Fruit fly (Drosophila melanogaster) whole organism, embryonic: ENCODE measurements around the gene Hem.

Experiments used
- Aef1 ChIP-seq: fragments of 200-800 bp; sonication (Bioruptor generic); IDR thresholded peaks from 3 replicates; pipeline ENCODE4 v1.3.6; 2022; ENCODE audit warnings: missing biosample characterization, missing genetic modification characterization
- Atf-2 ChIP-seq: fragments of 200-800 bp; sonication (Bioruptor generic); optimal IDR thresholded peaks from 2 replicates; lab custom pipeline; 2016; ENCODE audit warnings: missing biosample characterization, missing genetic modification characterization
- BEAF-32 ChIP-seq: fragments of 200-800 bp; sonication (Bioruptor generic); optimal IDR thresholded peaks from 3 replicates; lab custom pipeline; 2017; ENCODE audit warnings: missing biosample characterization, missing genetic modification characterization, mild to moderate bottlenecking, moderate library complexity, missing genetic modification reagents
- CG10147 ChIP-seq: fragments of 200-800 bp; sonication (Bioruptor generic); optimal IDR thresholded peaks from 2 replicates; lab custom pipeline; 2019; ENCODE audit warnings: missing biosample characterization, mild to moderate bottlenecking, missing genetic modification characterization, moderate library complexity
- CG11504 ChIP-seq: fragments of 200-800 bp; sonication (Bioruptor generic); optimal IDR thresholded peaks from 3 replicates; lab custom pipeline; 2019; ENCODE audit warnings: missing biosample characterization, mild to moderate bottlenecking, missing genetic modification characterization, moderate library complexity
- CG12391 ChIP-seq: fragments of 200-800 bp; sonication (Bioruptor generic); optimal IDR thresholded peaks from 3 replicates; lab custom pipeline; 2018; ENCODE audit warnings: missing biosample characterization, mild to moderate bottlenecking, missing genetic modification characterization, moderate library complexity
- CG13287 ChIP-seq: fragments of 200-800 bp; sonication (Bioruptor generic); IDR thresholded peaks from 2 replicates; pipeline ENCODE4 v1.3.6; 2022; ENCODE audit warnings: missing biosample characterization, missing genetic modification characterization; ENCODE audit not compliant: partially characterized antibody
- CG14710 ChIP-seq: fragments of 200-800 bp; sonication (Bioruptor generic); optimal IDR thresholded peaks from 3 replicates; lab custom pipeline; 2019; ENCODE audit warnings: missing biosample characterization, mild to moderate bottlenecking, missing genetic modification characterization, moderate library complexity
- CG17829 ChIP-seq: fragments of 200-800 bp; optimal IDR thresholded peaks from 2 replicates; lab custom pipeline; 2019; ENCODE audit warnings: missing biosample characterization, mild to moderate bottlenecking, missing genetic modification characterization, moderate library complexity
- CG31365 ChIP-seq: fragments of 200-800 bp; sonication (Bioruptor generic); optimal IDR thresholded peaks from 2 replicates; lab custom pipeline; 2018; ENCODE audit warnings: missing biosample characterization, mild to moderate bottlenecking, missing genetic modification characterization
- CG32532 ChIP-seq: fragments of 200-800 bp; sonication (Bioruptor generic); IDR thresholded peaks from 2 replicates; pipeline ENCODE4 v1.3.6; 2022; ENCODE audit warnings: missing biosample characterization, missing genetic modification characterization
- CG5180 ChIP-seq: fragments of 200-800 bp; sonication (Bioruptor generic); optimal IDR thresholded peaks from 3 replicates; lab custom pipeline; 2017; ENCODE audit warnings: missing biosample characterization, missing genetic modification characterization, mild to moderate bottlenecking, moderate library complexity, missing genetic modification reagents
- CG6683 ChIP-seq: fragments of 200-800 bp; sonication (Bioruptor generic); optimal IDR thresholded peaks from 2 replicates; lab custom pipeline; 2017; ENCODE audit warnings: missing biosample characterization, mild to moderate bottlenecking, missing genetic modification characterization, missing genetic modification reagents
- CG7928 ChIP-seq: fragments of 200-800 bp; sonication (Bioruptor generic); optimal IDR thresholded peaks from 2 replicates; lab custom pipeline; 2017; ENCODE audit warnings: missing biosample characterization, mild to moderate bottlenecking, missing genetic modification characterization
- CG8290 ChIP-seq, 3 experiments: fragments of 200-800 bp; sonication (Bioruptor generic); optimal IDR thresholded peaks; 2 replicates each; lab custom pipeline; 2016 to 2019; ENCODE audit warnings: missing biosample characterization in 3 of 3, missing genetic modification characterization in 3 of 3, mild to moderate bottlenecking in 2 of 3, moderate library complexity in 1 of 3
- CG8478 ChIP-seq: fragments of >200 bp; optimal IDR thresholded peaks from 2 replicates; lab custom pipeline; 2018
- CG9932 ChIP-seq: fragments of 200-800 bp; sonication (Bioruptor generic); IDR thresholded peaks from 2 replicates; pipeline ENCODE4 v1.3.6; 2022; ENCODE audit warnings: missing biosample characterization, missing genetic modification characterization
- CoRest ChIP-seq: fragments of 200-800 bp; sonication (Bioruptor generic); optimal IDR thresholded peaks from 3 replicates; lab custom pipeline; 2018; ENCODE audit warnings: missing biosample characterization, mild to moderate bottlenecking, missing genetic modification characterization, moderate library complexity
- D ChIP-seq, 2 experiments: fragments of 200-800 bp in 1 of 2; fragments of >200 bp in 1 of 2; sonication (Bioruptor generic) in 1 of 2; optimal IDR thresholded peaks; 2 replicates in 1 of 2; 3 replicates in 1 of 2; lab custom pipeline; 2017; ENCODE audit warnings: mild to moderate bottlenecking in 1 of 2, missing biosample characterization in 1 of 2, missing genetic modification characterization in 1 of 2, missing genetic modification reagents in 1 of 2
- Dfd ChIP-seq, 2 experiments: fragments of >200 bp; optimal IDR thresholded peaks; 2 replicates each; lab custom pipeline; 2017; ENCODE audit warnings: missing biosample characterization in 2 of 2, missing genetic modification characterization in 2 of 2
- Dref ChIP-seq: fragments of 200-800 bp; sonication (Bioruptor generic); IDR thresholded peaks from 2 replicates; pipeline ENCODE4 v1.3.6; 2022; ENCODE audit warnings: missing biosample characterization, missing genetic modification characterization
- Hey ChIP-seq: fragments of 200-800 bp; sonication (Bioruptor generic); optimal IDR thresholded peaks from 3 replicates; lab custom pipeline; 2018; ENCODE audit warnings: missing biosample characterization, mild to moderate bottlenecking, missing genetic modification characterization
- Hmr ChIP-seq: fragments of 200-800 bp; sonication (Bioruptor generic); optimal IDR thresholded peaks from 3 replicates; lab custom pipeline; 2017; ENCODE audit warnings: mild to moderate bottlenecking, missing biosample characterization, missing genetic modification reagents, missing genetic modification characterization
- Hr51 ChIP-seq, 2 experiments: fragments of 200-800 bp; sonication (Bioruptor generic); optimal IDR thresholded peaks; 2 replicates in 1 of 2; 3 replicates in 1 of 2; lab custom pipeline; 2016 to 2018; ENCODE audit warnings: missing biosample characterization in 2 of 2, missing genetic modification characterization in 2 of 2, mild to moderate bottlenecking in 1 of 2, moderate library complexity in 1 of 2
- Hsf ChIP-seq: fragments of 200-800 bp; sonication (Bioruptor generic); optimal IDR thresholded peaks from 3 replicates; lab custom pipeline; 2016; ENCODE audit warnings: missing biosample characterization, missing genetic modification characterization
- MBD-R2 ChIP-seq: fragments of 200-800 bp; sonication (Bioruptor generic); IDR thresholded peaks from 2 replicates; pipeline ENCODE4 v1.3.6; 2022; ENCODE audit warnings: missing biosample characterization, missing genetic modification characterization
- Max ChIP-seq: fragments of 200-800 bp; sonication (Bioruptor generic); optimal IDR thresholded peaks from 2 replicates; lab custom pipeline; 2016; ENCODE audit warnings: missing biosample characterization, mild to moderate bottlenecking, missing genetic modification characterization
- Mrtf ChIP-seq: fragments of 200-800 bp; sonication (Bioruptor generic); IDR thresholded peaks from 3 replicates; pipeline ENCODE4 v1.3.6; 2022; ENCODE audit warnings: missing biosample characterization, missing genetic modification characterization
- NFAT ChIP-seq: fragments of 200-800 bp; sonication (Bioruptor generic); IDR thresholded peaks from 2 replicates; pipeline ENCODE4 v1.3.6; 2022; ENCODE audit warnings: missing biosample characterization, missing genetic modification characterization
- Nf-YC ChIP-seq: fragments of 200-800 bp; optimal IDR thresholded peaks from 3 replicates; lab custom pipeline; 2019; ENCODE audit warnings: missing biosample characterization, mild to moderate bottlenecking, missing genetic modification characterization, moderate library complexity
- Sry-β ChIP-seq: fragments of 200-800 bp; sonication (Bioruptor generic); optimal IDR thresholded peaks from 2 replicates; lab custom pipeline; 2018; ENCODE audit warnings: missing biosample characterization, mild to moderate bottlenecking, missing genetic modification characterization, moderate library complexity
- Xbp1 ChIP-seq: fragments of 200-800 bp; sonication (Bioruptor generic); optimal IDR thresholded peaks from 3 replicates; lab custom pipeline; 2016; ENCODE audit warnings: missing biosample characterization, mild to moderate bottlenecking, missing genetic modification characterization
- ac ChIP-seq: fragments of 200-800 bp; sonication (Bioruptor generic); optimal IDR thresholded peaks from 3 replicates; lab custom pipeline; 2017; ENCODE audit warnings: missing biosample characterization, mild to moderate bottlenecking, missing genetic modification characterization
- dm ChIP-seq: fragments of 200-800 bp; sonication (Bioruptor generic); optimal IDR thresholded peaks from 3 replicates; lab custom pipeline; 2016; ENCODE audit warnings: missing biosample characterization, missing genetic modification characterization
- dpn ChIP-seq, 2 experiments: fragments of 200-800 bp; sonication (Bioruptor generic); optimal IDR thresholded peaks; 3 replicates each; lab custom pipeline; 2016; ENCODE audit warnings: missing biosample characterization in 2 of 2, missing genetic modification characterization in 2 of 2
- dysf ChIP-seq: fragments of 200-800 bp; sonication (Bioruptor generic); IDR thresholded peaks from 3 replicates; pipeline ENCODE4 v1.3.6; 2022; ENCODE audit warnings: missing biosample characterization, missing genetic modification characterization
- gro ChIP-seq: fragments of 200-800 bp; sonication (Bioruptor generic); optimal IDR thresholded peaks from 2 replicates; lab custom pipeline; 2016; ENCODE audit warnings: missing biosample characterization, missing genetic modification characterization
- her ChIP-seq: fragments of 200-800 bp; sonication (Bioruptor generic); optimal IDR thresholded peaks from 2 replicates; lab custom pipeline; 2016; ENCODE audit warnings: missing biosample characterization, missing genetic modification characterization
- ind ChIP-seq: fragments of 200-800 bp; sonication (Bioruptor generic); optimal IDR thresholded peaks from 3 replicates; lab custom pipeline; 2016; ENCODE audit warnings: missing biosample characterization, missing genetic modification characterization
- lbe ChIP-seq: fragments of 200-800 bp; sonication (Bioruptor generic); optimal IDR thresholded peaks from 2 replicates; lab custom pipeline; 2016; ENCODE audit warnings: missing biosample characterization, mild to moderate bottlenecking, missing genetic modification characterization
- nmo ChIP-seq: fragments of 200-800 bp; sonication (Bioruptor generic); optimal IDR thresholded peaks from 2 replicates; lab custom pipeline; 2018; ENCODE audit warnings: missing biosample characterization, mild to moderate bottlenecking, missing genetic modification characterization, moderate library complexity
- org-1 ChIP-seq: fragments of 200-800 bp; sonication (Bioruptor generic); optimal IDR thresholded peaks from 2 replicates; lab custom pipeline; 2017; ENCODE audit warnings: missing biosample characterization, missing genetic modification characterization
- pzg ChIP-seq: fragments of 200-800 bp; sonication (Bioruptor generic); optimal IDR thresholded peaks from 3 replicates; lab custom pipeline; 2018; ENCODE audit warnings: missing biosample characterization, mild to moderate bottlenecking, missing genetic modification characterization, moderate library complexity
- row ChIP-seq: fragments of 200-800 bp; sonication (Bioruptor generic); IDR thresholded peaks from 3 replicates; pipeline ENCODE4 v1.3.6; 2022; ENCODE audit warnings: missing biosample characterization, missing genetic modification characterization
- scrt ChIP-seq: fragments of 200-800 bp; sonication (Bioruptor generic); optimal IDR thresholded peaks from 2 replicates; lab custom pipeline; 2018; ENCODE audit warnings: missing biosample characterization, mild to moderate bottlenecking, missing genetic modification characterization, moderate library complexity
- slbo ChIP-seq: fragments of 200-800 bp; sonication (Bioruptor generic); IDR thresholded peaks from 2 replicates; pipeline ENCODE4 v1.3.6; 2022; ENCODE audit warnings: missing biosample characterization, missing genetic modification characterization
- sug ChIP-seq: fragments of 200-800 bp; optimal IDR thresholded peaks from 2 replicates; lab custom pipeline; 2019; ENCODE audit warnings: missing biosample characterization, mild to moderate bottlenecking, missing genetic modification characterization, moderate library complexity
- twi ChIP-seq: fragments of 200-800 bp; optimal IDR thresholded peaks from 2 replicates; lab custom pipeline; 2019; ENCODE audit warnings: missing biosample characterization, mild to moderate bottlenecking, missing genetic modification characterization, moderate library complexity
- tx ChIP-seq: fragments of 200-800 bp; sonication (Bioruptor generic); optimal IDR thresholded peaks from 2 replicates; lab custom pipeline; 2016; ENCODE audit warnings: missing biosample characterization, missing genetic modification characterization
- wek ChIP-seq: fragments of 200-800 bp; sonication (Bioruptor generic); optimal IDR thresholded peaks from 3 replicates; lab custom pipeline; 2018; ENCODE audit warnings: missing biosample characterization, mild to moderate bottlenecking, missing genetic modification characterization, moderate library complexity

The Hem gene

dm6 chr3L:22266535-22266934 is 21.5 kb downstream of the Hem start, which contains the start of gene CG11523 (continued):
- TF ChIP-seq CG11504 (peak; percentile 48), D (optimal IDR thresholded peaks at IDR 0.05; lab: Kevin White, UChicago) (no peak), D (GFP tag; optimal IDR thresholded peaks at IDR 0.05; lab: Kevin White, UChicago) (no peak), CG7928 (GFP tag; lab: Kevin White, UChicago) (no peak), nmo (peak; percentile 10), Hsf (GFP tag; lab: Kevin White, UChicago) (peak; percentile 36), CG6683 (GFP tag; lab: Kevin White, UChicago) (no peak), CoRest (peak; percentile 34), CG31365 (tag; lab: Kevin White, UChicago) (no peak), CG8290 (GFP tag; optimal IDR thresholded peaks at IDR 0.05; lab: Kevin White, UChicago) (no peak), CG8290 (tag; optimal IDR thresholded peaks at IDR 0.05; lab: Kevin White, UChicago) (peak in 1 of 2 experiments; percentile 59), sug (peak; percentile 32), wek (GFP tag; lab: Kevin White, UChicago) (no peak), CG9932 (GFP tag; lab: Robert Waterston, UW) (peak; percentile 42; the same call in 1 of the 2 replicates), CG12391 (tag; lab: Kevin White, UChicago) (peak; percentile 16), Xbp1 (GFP tag; lab: Kevin White, UChicago) (no peak), org-1 (no peak), Aef1 (GFP tag; lab: Robert Waterston, UW) (no peak), ind (GFP tag; lab: Kevin White, UChicago) (no peak), Hr51 (GFP tag; optimal IDR thresholded peaks at IDR 0.05; lab: Kevin White, UChicago) (no peak), CG10147 (GFP tag; lab: Kevin White, UChicago) (peak; percentile 3), dm (GFP tag; lab: Kevin White, UChicago) (peak; percentile 57), Mrtf (GFP tag; lab: Robert Waterston, UW) (no peak), CG8478 (lab: Kevin White, UChicago) (no peak), slbo (GFP tag; lab: Robert Waterston, UW) (0 out of 2 replicates have a peak, but pooled peaks have one; percentile 13), CG17829 (peak; percentile 49), dysf (GFP tag; lab: Robert Waterston, UW) (no peak), lbe (GFP tag; lab: Kevin White, UChicago) (no peak), her (peak; percentile 19), Hmr (GFP tag; lab: Kevin White, UChicago) (no peak), row (GFP tag; lab: Robert Waterston, UW) (peak; percentile 74), Sry-β (GFP tag; lab: Kevin White, UChicago) (peak; percentile 27), Hey (tag; lab: Kevin White, UChicago) (no peak), Nf-YC (tag; lab: Kevin White, UChicago) (no peak), Atf-2 (GFP tag; lab: Kevin White, UChicago) (no peak), CG14710 (tag; lab: Kevin White, UChicago) (peak; percentile 1), CG32532 (0 out of 2 replicates have a peak, but pooled peaks have one; percentile 24), MBD-R2 (peak; percentile 93), tx (GFP tag; lab: Kevin White, UChicago) (no peak), scrt (peak; percentile 86), CG13287 (GFP tag; lab: Robert Waterston, UW) (peak; percentile 38; the same call in 1 of the 2 replicates), pzg (GFP tag; lab: Kevin White, UChicago) (peak; percentile 61), CG5180 (GFP tag; lab: Kevin White, UChicago) (peak; percentile 6), dpn (GFP tag; optimal IDR thresholded peaks at IDR 0.05; lab: Kevin White, UChicago) (no peak), Dref (GFP tag; lab: Robert Waterston, UW) (peak; percentile 42), ac (GFP tag; lab: Kevin White, UChicago) (peak; percentile 27), Dfd (GFP tag; optimal IDR thresholded peaks at IDR 0.05; lab: Kevin White, UChicago) (no peak), Max (GFP tag; lab: Kevin White, UChicago) (no peak), gro (peak; percentile 31), NFAT (GFP tag; lab: Robert Waterston, UW) (peak; percentile 26; the same call in 1 of the 2 replicates), twi (peak; percentile 95), BEAF-32 (GFP tag; lab: Kevin White, UChicago) (peak; percentile 57)
